Fruit fly (Drosophila melanogaster) whole organism, adult: Measurements from ENCODE around the gene CG9021.

Experiments used
- CG1620 ChIP-seq: fragments of 200-800 bp; sonication (Bioruptor generic); optimal IDR thresholded peaks from 2 replicates; lab custom pipeline; 2016; ENCODE audit warnings: missing biosample characterization, missing genetic modification characterization
- CG5204 ChIP-seq: fragments of 200-800 bp; sonication (Bioruptor generic); optimal IDR thresholded peaks from 2 replicates; lab custom pipeline; 2016; ENCODE audit warnings: missing biosample characterization, missing genetic modification characterization
- Crg-1 ChIP-seq: fragments of 200-800 bp; sonication (Bioruptor generic); optimal IDR thresholded peaks from 2 replicates; lab custom pipeline; 2016; ENCODE audit warnings: missing biosample characterization, missing genetic modification characterization
- ovo ChIP-seq: fragments of 200-800 bp; sonication (Bioruptor generic); optimal IDR thresholded peaks from 2 replicates; lab custom pipeline; 2016; ENCODE audit warnings: missing biosample characterization, missing genetic modification characterization

dm6 chr2L:5925164-5925563 is 20.7 kb upstream of the CG9021 start:
- TF ChIP-seq CG1620 (GFP tag; lab: Kevin White, UChicago), result no peak
- no peak for TF ChIP-seq Crg-1
- no peak for TF ChIP-seq CG5204
- no peak for TF ChIP-seq ovo (GFP tag; lab: Kevin White, UChicago)
